Worm (Caenorhabditis elegans) whole organism, young adult: ENCODE data around the gene F13H10.8.

Experiments
- B0019.2 ChIP-seq: fragments of 200-800 bp; sonication (Bioruptor generic); conservative IDR thresholded peaks from 2 replicates; pipeline ENCODE4 v1.3.6; 2022; ENCODE audit warnings: missing genetic modification reagents, missing genetic modification characterization, missing compliant biosample characterization
- C06A6.2 ChIP-seq: fragments of 200-800 bp; sonication (Bioruptor generic); conservative IDR thresholded peaks from 2 replicates; pipeline ENCODE4 v1.3.6; 2022; ENCODE audit warnings: missing genetic modification characterization, missing compliant biosample characterization
- nhr-90 ChIP-seq: sonication (generic microtip); optimal IDR thresholded peaks from 2 replicates; lab custom pipeline; 2016; ENCODE audit warnings: missing genotype, mild to moderate bottlenecking, missing genetic modification characterization, missing compliant biosample characterization
- pha-4 ChIP-seq: fragments of 150-350 bp; sonication (generic microtip); optimal IDR thresholded peaks from 2 replicates; lab custom pipeline; 2014; ENCODE audit warnings: missing biosample characterization, missing genetic modification reagents, missing genetic modification characterization

DNA sequence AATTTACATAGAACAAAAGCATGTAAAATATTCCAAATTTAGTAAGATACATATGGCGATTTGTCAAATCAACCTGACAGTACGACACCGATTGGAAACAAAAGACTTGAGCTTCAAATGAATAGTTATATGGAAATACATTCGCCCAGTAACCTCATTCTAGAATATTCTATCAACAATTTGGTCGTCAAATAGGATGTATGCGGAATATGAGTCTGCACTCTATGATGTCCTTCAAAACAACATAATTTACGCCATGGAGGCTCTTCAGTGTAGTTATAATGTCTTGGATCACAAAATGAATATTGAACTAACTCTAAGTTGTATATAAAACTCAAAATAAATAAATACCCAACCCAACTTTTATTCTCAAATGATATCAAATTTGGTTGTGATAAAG lies 6.3 kb downstream of the F13H10.8 start:
- TF ChIP-seq pha-4 (tag; lab: Kevin White, UChicago) (no peak), B0019.2 (GFP tag; lab: Robert Waterston, UW) (no peak), C06A6.2 (GFP tag; lab: Robert Waterston, UW) (no peak), nhr-90 (tag; lab: Kevin White, UChicago) (no peak)
